Worm (Caenorhabditis elegans) whole organism, L2 larva: ENCODE data around the gene ZK185.2.

Experiments used
- aly-2 ChIP-seq: fragments of 150-350 bp; optimal IDR thresholded peaks from 2 replicates; lab custom pipeline; 2014; ENCODE audit warnings: missing biosample characterization, missing genetic modification characterization
- blmp-1 ChIP-seq: sonication (generic microtip); optimal IDR thresholded peaks from 2 replicates; lab custom pipeline; 2017; ENCODE audit warnings: missing genetic modification characterization, mild to moderate bottlenecking, missing compliant biosample characterization, antibody characterized with exemption, moderate library complexity; ENCODE audit not compliant: insufficient read depth
- elt-3 ChIP-seq: sonication (generic microtip); optimal IDR thresholded peaks from 2 replicates; lab custom pipeline; 2017; ENCODE audit warnings: missing biosample characterization, missing genetic modification characterization
- fos-1 ChIP-seq: fragments of 150-350 bp; optimal IDR thresholded peaks from 2 replicates; lab custom pipeline; 2014; ENCODE audit warnings: missing biosample characterization, missing genetic modification characterization
- lin-13 ChIP-seq: fragments of 150-350 bp; optimal IDR thresholded peaks from 2 replicates; lab custom pipeline; 2014; ENCODE audit warnings: missing biosample characterization, missing genetic modification reagents, missing genetic modification characterization
- lsy-2 ChIP-seq, 2 experiments: fragments of 150-350 bp in 1 of 2; sonication (generic microtip) in 1 of 2; optimal IDR thresholded peaks; 2 replicates each; lab custom pipeline; 2014 to 2017; ENCODE audit warnings: missing biosample characterization in 2 of 2, missing genetic modification characterization in 2 of 2
- mdl-1 ChIP-seq, 2 experiments: fragments of 150-350 bp in 1 of 2; sonication (generic microtip) in 1 of 2; optimal IDR thresholded peaks; 2 replicates each; lab custom pipeline; 2017; ENCODE audit warnings: missing biosample characterization in 2 of 2, missing genetic modification characterization in 2 of 2
- nhr-21 ChIP-seq: fragments of 150-350 bp; optimal IDR thresholded peaks from 2 replicates; lab custom pipeline; 2014; ENCODE audit warnings: missing biosample characterization, missing genetic modification characterization
- sma-9 ChIP-seq, 2 experiments: fragments of 150-350 bp in 1 of 2; sonication (generic microtip) in 1 of 2; optimal IDR thresholded peaks; 2 replicates each; lab custom pipeline; 2014 to 2016; ENCODE audit warnings: missing genetic modification characterization in 2 of 2, mild to moderate bottlenecking in 1 of 2, missing biosample characterization in 1 of 2, missing compliant biosample characterization in 1 of 2, missing genetic modification reagents in 1 of 2, moderate library complexity in 1 of 2
- snpc-4 ChIP-seq: fragments of 150-350 bp; optimal IDR thresholded peaks from 2 replicates; lab custom pipeline; 2014; ENCODE audit warnings: missing biosample characterization, missing genetic modification characterization
- unc-39 ChIP-seq: fragments of 150-350 bp; optimal IDR thresholded peaks from 2 replicates; lab custom pipeline; 2014; ENCODE audit warnings: missing biosample characterization, missing genetic modification characterization
- unc-62 ChIP-seq: fragments of 150-350 bp; optimal IDR thresholded peaks from 2 replicates; lab custom pipeline; 2014; ENCODE audit warnings: missing biosample characterization, missing genetic modification reagents, missing genetic modification characterization
- ztf-4 ChIP-seq: fragments of 150-350 bp; optimal IDR thresholded peaks from 2 replicates; lab custom pipeline; 2014; ENCODE audit warnings: missing biosample characterization, missing genetic modification characterization

- TF ChIP-seq blmp-1 (tag; lab: Kevin White, UChicago) (no peak), ztf-4 (tag; lab: Kevin White, UChicago) (no peak), snpc-4 (tag; lab: Kevin White, UChicago) (no peak), sma-9 (GFP tag; optimal IDR thresholded peaks at IDR 0.05; lab: Kevin White, UChicago) (no peak), sma-9 (tag; optimal IDR thresholded peaks at IDR 0.05; lab: Kevin White, UChicago) (no peak), lin-13 (no peak), unc-62 (GFP tag; lab: Kevin White, UChicago) (no peak), mdl-1 (tag; optimal IDR thresholded peaks at IDR 0.05; lab: Kevin White, UChicago) (no peak), fos-1 (tag; lab: Kevin White, UChicago) (no peak), lsy-2 (tag; optimal IDR thresholded peaks at IDR 0.05; lab: Kevin White, UChicago) (no peak), unc-39 (tag; lab: Kevin White, UChicago) (no peak), aly-2 (no peak), nhr-21 (tag; lab: Kevin White, UChicago) (no peak), elt-3 (no peak)
Measured at ce11 chrIV:4542972-4543371, 6.6 kb downstream of the ZK185.2 start.
